Worm (Caenorhabditis elegans): Measurements from ENCODE around the gene mfsd-13.2.

The mfsd-13.2 gene

ce11 chrII:7165749-7166148 lies at the start of gene mfsd-13.2:
Gene mfsd-13.2, minus strand, starts transcription at chrII:7165849.
- no peak for TF ChIP-seq C17E4.6 (GFP tag; IDR thresholded peaks at IDR 0.05)
- TF ChIP-seq lsy-27 (tag; optimal IDR thresholded peaks at IDR 0.05; ENCODE audit: borderline replicate concordance, insufficient read depth), result no peak
- no peak for TF ChIP-seq F10E7.11 (tag; optimal IDR thresholded peaks at IDR 0.05)
- TF ChIP-seq akir-1 (GFP tag; optimal IDR thresholded peaks at IDR 0.05), result no peak
- TF ChIP-seq T07F8.4 (tag; optimal IDR thresholded peaks at IDR 0.05), result no peak
- no peak for TF ChIP-seq sptf-2 (GFP tag; optimal IDR thresholded peaks at IDR 0.05)
- TF ChIP-seq snpc-3.4 (tag; optimal IDR thresholded peaks at IDR 0.05), result no peak
- TF ChIP-seq nhr-179 (tag; optimal IDR thresholded peaks at IDR 0.05), result no peak

ce11 chrII:7212059-7212458 lies 46.4 kb upstream of the mfsd-13.2 start, which contains the start of gene E04F6.9:
Gene E04F6.9, minus strand, starts transcription at chrII:7212159.
- TF ChIP-seq cebp-1 (GFP tag; IDR thresholded peaks at IDR 0.05) (no peak), cebp-1 (tag; optimal IDR thresholded peaks at IDR 0.05) (no peak), lir-1 (GFP tag; conservative IDR thresholded peaks at IDR 0.05) (no peak), tbx-9 (tag; optimal IDR thresholded peaks at IDR 0.05; ENCODE audit: borderline replicate concordance) (no peak), egrh-3 (GFP tag; IDR thresholded peaks at IDR 0.05) (no peak), Y79H2A.3 (GFP tag; conservative IDR thresholded peaks at IDR 0.05) (no peak), C06A6.2 (GFP tag; conservative IDR thresholded peaks at IDR 0.05) (no peak), ekl-4 (GFP tag; IDR thresholded peaks at IDR 0.05) (no peak), cebp-2 (GFP tag; IDR thresholded peaks at IDR 0.05) (no peak), F49E8.2 (tag; optimal IDR thresholded peaks at IDR 0.05; ENCODE audit: insufficient read depth) (no peak), snpc-1.1 (tag; optimal IDR thresholded peaks at IDR 0.05; ENCODE audit: insufficient read depth) (no peak), aptf-3 (GFP tag; IDR thresholded peaks at IDR 0.05) (no peak), K11D2.4 (GFP tag; IDR thresholded peaks at IDR 0.05) (no peak), sdz-38 (tag; optimal IDR thresholded peaks at IDR 0.05) (no peak), tlf-1 (GFP tag; optimal IDR thresholded peaks at IDR 0.05) (no peak), attf-5 (GFP tag; optimal IDR thresholded peaks at IDR 0.05) (no peak), somi-1 (GFP tag; optimal IDR thresholded peaks at IDR 0.05) (no peak), madf-10 (tag; optimal IDR thresholded peaks at IDR 0.05) (no peak), Y53G8AR.9 (GFP tag; conservative IDR thresholded peaks at IDR 0.05) (no peak), pbrm-1 (GFP tag; IDR thresholded peaks at IDR 0.05) (no peak), T26A5.8 (tag; optimal IDR thresholded peaks at IDR 0.05) (no peak)

DNA sequence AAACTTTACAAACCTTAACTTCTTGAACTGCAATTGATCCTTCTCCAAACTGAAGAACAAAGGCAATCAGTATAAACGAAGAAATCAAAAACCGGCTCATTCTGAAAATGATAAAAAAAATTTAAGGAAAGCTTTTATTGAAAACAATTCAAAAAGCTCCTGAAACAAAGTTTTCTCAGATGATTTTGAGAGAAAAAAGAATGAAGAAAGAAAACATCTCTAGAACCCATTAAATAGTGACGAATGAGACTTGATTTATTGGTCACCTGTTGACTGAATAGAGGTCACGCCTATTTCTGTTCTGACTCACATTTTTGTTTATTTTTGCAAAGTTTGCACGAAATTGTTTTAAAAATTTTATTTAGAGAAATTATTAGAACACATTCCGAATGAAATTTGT lies 45.6 kb upstream of the mfsd-13.2 start, which contains the start of gene E04F6.8:
Gene E04F6.8 (minus strand): TSS at position 101 of the 400 bp plus-strand sequence.
- TF ChIP-seq Y79H2A.3 (GFP tag; conservative IDR thresholded peaks at IDR 0.05) (no peak), tlf-1 (GFP tag; optimal IDR thresholded peaks at IDR 0.05) (no peak), C06A6.2 (GFP tag; conservative IDR thresholded peaks at IDR 0.05) (no peak), aptf-3 (GFP tag; IDR thresholded peaks at IDR 0.05) (no peak), ceh-40 (GFP tag; IDR thresholded peaks at IDR 0.05) (no peak), nfyb-1 (GFP tag; IDR thresholded peaks at IDR 0.05) (no peak), him-1 (tag; optimal IDR thresholded peaks at IDR 0.05) (no peak), unc-130 (GFP tag; optimal IDR thresholded peaks at IDR 0.05) (no peak), F49E8.2 (tag; optimal IDR thresholded peaks at IDR 0.05; ENCODE audit: insufficient read depth) (no peak)

ce11 chrII:7210187-7210586 lies 44.5 kb upstream of the mfsd-13.2 start, which contains the start of gene E04F6.15:
Gene E04F6.15, minus strand, starts transcription at chrII:7210287.
- TF ChIP-seq zfh-2 (GFP tag; conservative IDR thresholded peaks at IDR 0.05) (no peak), zim-3 (tag; optimal IDR thresholded peaks at IDR 0.05) (no peak), B0035.1 (tag; optimal IDR thresholded peaks at IDR 0.05) (no peak), aptf-2 (GFP tag; conservative IDR thresholded peaks at IDR 0.05) (no peak), nfyb-1 (GFP tag; IDR thresholded peaks at IDR 0.05) (no peak), pha-4 (tag; optimal IDR thresholded peaks at IDR 0.05) (no peak), let-607 (tag; optimal IDR thresholded peaks at IDR 0.05) (no peak), hlh-26 (GFP tag; conservative IDR thresholded peaks at IDR 0.05) (no peak), lsl-1 (GFP tag; optimal IDR thresholded peaks at IDR 0.05) (no peak), hlh-12 (tag; optimal IDR thresholded peaks at IDR 0.05) (no peak), ceh-79 (tag; optimal IDR thresholded peaks at IDR 0.05) (no peak), snpc-1.1 (tag; optimal IDR thresholded peaks at IDR 0.05; ENCODE audit: insufficient read depth) (no peak), nfya-2 (GFP tag; IDR thresholded peaks at IDR 0.05) (no peak), lir-1 (GFP tag; conservative IDR thresholded peaks at IDR 0.05) (no peak)
